Fruit fly (Drosophila melanogaster): ENCODE results near the gene srw.

srw gene

DNA sequence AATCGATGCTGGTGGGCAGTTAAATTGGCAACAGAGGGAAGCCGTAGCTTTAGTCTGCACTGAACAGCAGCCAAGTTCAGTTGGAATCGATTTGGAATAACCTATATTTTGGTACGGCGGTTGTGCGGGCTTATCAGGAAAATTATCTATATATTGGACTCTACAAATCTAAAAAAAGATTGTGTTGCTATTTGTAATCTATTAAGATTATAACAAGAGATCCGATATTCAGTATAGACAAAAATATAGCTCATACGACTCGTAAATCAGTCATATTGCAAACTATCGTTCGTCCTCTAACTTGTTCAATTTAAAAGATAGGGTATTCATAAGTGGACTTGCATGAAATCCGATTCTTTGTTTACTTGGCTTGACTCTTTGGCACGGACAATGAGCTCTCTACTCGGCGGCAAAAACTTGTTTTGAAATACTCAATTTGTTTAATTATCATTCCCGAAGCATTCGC lies 5.3 kb upstream of the srw start, which contains the start of gene Hexo1:
Gene Hexo1, plus strand, starts transcription at position 51 of the 466 bp plus-strand sequence.
- TF ChIP-seq CG17801 (GFP tag; optimal IDR thresholded peaks at IDR 0.05; ENCODE audit: partially characterized antibody): peak; percentile 16

DNA sequence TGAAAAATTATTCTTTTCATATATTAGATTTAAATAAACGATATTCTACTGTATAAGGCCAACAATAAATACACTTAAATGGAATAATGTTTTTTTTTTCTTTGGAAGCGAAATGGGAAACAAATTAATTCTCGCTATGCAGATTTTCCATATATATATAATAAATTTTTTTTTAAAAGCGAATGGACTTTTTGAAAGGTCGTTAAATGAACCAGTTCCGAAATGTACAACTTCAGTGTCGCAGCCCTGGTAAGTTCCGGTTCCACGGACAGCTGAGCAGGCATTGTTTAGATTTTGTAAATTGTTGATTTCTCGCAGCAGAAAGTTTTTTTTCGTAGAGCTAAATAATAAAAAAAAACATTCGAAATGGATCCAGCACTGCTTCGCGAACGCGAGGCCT lies 3.5 kb upstream of the srw start, which contains the start of gene TfIIEbeta:
Gene TfIIEbeta, plus strand, starts transcription at position 255 of the 400 bp plus-strand sequence.
- TF ChIP-seq CG17801 (GFP tag; optimal IDR thresholded peaks at IDR 0.05; ENCODE audit: partially characterized antibody): no peak

DNA sequence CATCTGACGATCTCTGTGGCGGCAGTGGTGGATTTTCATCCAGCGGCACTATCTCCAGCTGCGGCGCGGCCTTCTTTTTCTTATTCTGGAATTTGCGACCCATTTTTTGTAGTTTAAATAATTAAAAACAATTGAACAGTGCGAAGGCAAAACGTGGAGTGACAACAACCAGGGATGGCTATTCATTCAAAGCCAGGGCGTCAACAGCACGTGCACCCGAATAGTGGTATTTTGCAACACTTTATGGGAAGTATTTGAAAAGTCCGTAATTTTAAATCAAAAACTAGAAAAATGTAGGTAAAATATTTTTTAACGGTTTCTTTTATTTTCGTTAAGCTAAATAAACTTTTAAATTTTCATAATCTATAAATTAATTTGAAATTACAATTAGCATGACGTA lies 651 bp downstream of the srw start, which contains the start of gene CG11583:
Gene CG11583, minus strand, starts transcription at position 191 of the 400 bp plus-strand sequence.
- TF ChIP-seq CG17801 (GFP tag; optimal IDR thresholded peaks at IDR 0.05; ENCODE audit: partially characterized antibody): peak; percentile 60

DNA sequence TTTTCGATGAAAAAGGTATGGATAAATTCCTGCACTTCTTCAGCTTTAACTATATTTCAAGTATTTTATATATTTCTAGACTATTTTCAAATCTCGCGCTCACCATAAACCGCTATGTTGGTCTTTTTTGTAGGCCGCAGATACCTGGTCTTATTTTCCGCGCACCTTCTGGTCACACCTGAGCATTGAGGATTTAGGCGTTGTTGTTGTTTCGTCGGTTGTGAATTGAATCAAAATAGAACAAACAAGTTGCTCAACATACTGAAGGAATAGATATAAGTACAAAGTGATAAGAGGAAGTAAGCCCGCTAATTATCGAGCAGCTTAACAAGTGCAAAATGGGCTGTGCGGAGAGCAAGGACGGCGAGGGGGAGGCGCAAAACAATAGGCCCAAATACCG lies 5.5 kb downstream of the srw start, which contains the start of gene Ctl1:
Gene Ctl1, plus strand, starts transcription at position 167 of the 400 bp plus-strand sequence.
- TF ChIP-seq CG17801 (GFP tag; optimal IDR thresholded peaks at IDR 0.05; ENCODE audit: partially characterized antibody): no peak

DNA sequence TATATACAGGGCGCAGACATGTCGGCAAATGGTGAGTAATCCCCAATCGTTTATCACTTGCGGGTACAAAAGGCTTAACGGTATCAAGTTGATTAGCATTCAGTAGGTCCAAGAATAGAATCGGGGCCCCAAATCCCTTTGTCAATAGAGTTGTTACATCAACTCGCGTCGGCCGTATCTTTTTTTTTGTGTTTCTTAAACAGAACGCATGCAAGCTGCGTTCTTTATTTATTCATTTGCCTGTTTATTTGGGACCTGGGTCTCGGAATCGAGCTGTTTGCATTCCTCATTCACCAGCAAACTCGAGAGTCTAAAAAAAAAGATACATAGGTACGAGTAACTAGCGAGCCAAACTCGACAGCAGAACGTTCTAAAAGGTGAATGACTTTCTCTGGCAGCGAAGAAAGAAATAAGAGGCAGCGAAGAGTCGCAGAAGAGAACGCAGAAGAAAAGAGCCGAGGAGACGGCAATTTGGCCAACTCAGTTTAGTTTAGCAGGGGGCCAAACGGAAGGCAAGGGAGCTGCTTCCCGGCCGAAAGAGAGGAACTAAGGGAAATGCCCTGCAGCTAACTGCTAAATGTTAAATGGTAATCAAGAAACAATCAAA lies 11.0 kb downstream of the srw start:
- no peak for TF ChIP-seq CG17801 (GFP tag; optimal IDR thresholded peaks at IDR 0.05; ENCODE audit: partially characterized antibody)

DNA sequence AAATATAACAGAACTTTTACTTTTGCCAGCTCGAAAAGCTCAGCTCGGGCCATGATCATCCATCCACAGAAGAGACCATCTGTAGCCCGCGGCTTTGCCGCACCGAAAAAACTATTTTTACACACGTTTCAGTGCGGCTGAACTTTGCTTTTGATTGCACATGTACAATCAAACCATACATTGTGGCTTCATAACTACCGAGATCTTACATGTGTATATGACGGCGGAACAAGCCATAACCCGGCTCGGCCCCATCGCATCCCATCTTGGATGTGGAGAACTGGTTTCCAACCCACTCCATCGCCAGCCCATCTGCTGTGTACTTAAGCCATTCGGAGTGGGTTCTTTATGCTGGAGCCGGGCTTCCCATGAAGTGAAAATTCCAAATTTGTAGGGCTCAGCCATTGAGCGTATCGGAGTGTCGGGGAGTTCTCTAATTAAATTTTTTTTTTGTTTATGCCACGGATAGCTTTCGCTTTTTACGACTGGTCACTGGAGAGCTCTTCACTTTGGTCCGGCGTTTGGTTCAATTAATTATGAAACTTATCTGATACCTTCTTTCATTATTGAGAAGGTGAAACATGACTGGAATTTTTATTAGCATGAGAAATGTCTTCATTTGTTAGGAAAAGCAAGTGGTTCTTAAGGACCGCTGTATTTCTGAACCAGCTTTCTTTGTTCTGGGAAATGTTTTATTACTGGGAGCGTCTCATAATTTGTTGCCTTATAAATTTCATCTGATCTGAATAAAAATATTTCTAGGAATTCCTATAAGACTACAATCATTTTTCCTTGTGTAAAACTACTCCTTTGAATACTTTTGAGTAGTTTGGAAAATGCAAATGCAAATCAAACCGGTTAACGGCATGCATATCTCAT lies 12.1 kb downstream of the srw start:
- TF ChIP-seq CG17801 (GFP tag; optimal IDR thresholded peaks at IDR 0.05; ENCODE audit: partially characterized antibody): no peak

DNA sequence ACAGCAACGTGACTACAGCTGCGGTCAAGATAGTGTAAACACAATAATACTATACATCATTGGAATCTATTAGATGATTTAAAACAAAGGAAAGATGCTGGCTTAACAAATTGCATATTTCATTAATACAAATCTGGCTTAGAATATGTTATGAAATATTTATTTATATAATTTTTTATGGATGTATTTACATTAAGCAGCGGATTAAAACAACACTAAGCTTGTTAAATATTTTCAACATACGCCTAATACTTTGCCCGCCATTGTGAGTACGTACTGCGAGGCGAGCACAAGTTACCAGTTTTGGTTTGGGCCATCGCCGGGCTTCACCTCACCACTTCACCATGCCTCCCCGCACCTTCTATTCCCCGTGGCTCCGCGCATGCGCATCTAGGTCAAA lies 13.4 kb downstream of the srw start:
- no peak for TF ChIP-seq CG17801 (GFP tag; optimal IDR thresholded peaks at IDR 0.05; ENCODE audit: partially characterized antibody)

DNA sequence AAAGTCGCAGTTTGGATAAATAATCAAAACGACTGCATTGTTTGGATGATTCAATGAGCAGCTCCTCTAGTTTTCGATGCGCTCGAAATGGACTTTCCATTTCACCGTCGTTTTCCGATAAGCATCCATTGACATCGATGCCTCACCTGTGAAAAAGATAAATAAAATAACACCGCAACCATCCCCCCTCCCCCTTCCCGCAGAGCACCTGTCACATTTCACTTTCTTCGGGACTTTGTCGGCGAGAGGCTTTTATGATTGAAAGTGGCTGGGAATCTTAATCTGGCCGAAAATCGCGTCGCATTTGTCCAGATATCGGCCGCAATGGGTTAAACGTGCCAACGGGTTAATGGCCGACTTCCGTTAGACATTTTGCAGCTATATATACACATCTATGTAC lies 14.1 kb downstream of the srw start:
- TF ChIP-seq CG17801 (GFP tag; optimal IDR thresholded peaks at IDR 0.05; ENCODE audit: partially characterized antibody): no peak

DNA sequence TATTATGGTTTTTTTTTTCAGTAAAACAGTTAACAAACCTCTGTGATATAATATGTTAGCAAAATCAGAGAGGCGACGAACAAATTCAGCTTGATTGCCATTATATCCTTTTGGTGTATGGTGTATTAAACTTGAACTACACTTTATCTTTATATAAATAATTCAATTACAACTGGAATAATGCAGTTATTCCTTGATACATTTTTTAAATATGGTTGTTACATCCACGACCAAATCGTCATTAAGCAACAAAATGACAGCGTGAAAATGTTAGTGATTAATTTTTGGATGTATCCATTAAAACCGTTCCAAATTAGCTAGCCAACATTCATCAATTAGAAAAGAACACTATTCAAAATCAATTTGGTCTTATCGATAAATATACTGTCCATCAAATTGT lies 15.9 kb downstream of the srw start, which contains the start of gene CG33764:
Gene CG33764, minus strand, starts transcription at position 101 of the 400 bp plus-strand sequence.
- TF ChIP-seq CG17801 (GFP tag; optimal IDR thresholded peaks at IDR 0.05; ENCODE audit: partially characterized antibody): no peak

DNA sequence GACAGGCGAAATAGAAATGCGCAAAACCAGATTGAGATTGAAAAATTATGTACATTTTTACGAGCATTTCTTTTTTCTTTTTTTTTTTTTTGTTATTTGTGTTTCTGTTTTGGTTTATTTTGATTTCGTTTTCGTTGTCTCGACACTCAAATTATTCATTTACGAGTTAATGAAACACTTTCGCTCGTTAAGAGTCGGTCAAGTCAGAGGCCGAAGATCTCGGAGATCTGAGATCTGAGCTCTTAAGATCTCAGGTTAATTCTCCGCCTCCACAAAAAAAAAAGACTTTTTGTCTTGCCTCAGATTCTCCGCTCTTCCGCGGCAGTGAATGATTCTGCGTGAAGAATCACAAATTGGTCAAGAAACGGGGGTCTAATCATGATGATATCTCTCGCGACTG lies 17.4 kb downstream of the srw start:
- TF ChIP-seq CG17801 (GFP tag; optimal IDR thresholded peaks at IDR 0.05; ENCODE audit: partially characterized antibody): no peak

DNA sequence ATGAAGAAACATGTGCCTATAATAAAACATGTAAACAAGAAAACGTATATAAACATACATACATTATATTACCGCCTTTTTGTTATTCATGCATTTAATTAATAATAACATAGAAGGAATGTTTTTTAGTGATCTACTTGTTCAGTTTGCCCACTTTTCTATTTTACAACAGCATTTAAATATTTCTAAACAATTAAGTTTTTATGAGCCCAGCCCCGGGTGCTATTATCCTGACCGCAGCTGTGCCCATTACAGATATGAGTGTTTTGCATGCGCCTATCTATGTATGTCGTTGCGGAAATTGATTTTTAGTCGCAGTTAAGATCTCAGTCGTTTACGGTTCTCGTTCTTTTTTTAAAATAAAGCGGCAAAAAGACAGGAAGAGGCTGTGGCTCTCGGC lies 18.3 kb downstream of the srw start:
- TF ChIP-seq CG17801 (GFP tag; optimal IDR thresholded peaks at IDR 0.05; ENCODE audit: partially characterized antibody): no peak

DNA sequence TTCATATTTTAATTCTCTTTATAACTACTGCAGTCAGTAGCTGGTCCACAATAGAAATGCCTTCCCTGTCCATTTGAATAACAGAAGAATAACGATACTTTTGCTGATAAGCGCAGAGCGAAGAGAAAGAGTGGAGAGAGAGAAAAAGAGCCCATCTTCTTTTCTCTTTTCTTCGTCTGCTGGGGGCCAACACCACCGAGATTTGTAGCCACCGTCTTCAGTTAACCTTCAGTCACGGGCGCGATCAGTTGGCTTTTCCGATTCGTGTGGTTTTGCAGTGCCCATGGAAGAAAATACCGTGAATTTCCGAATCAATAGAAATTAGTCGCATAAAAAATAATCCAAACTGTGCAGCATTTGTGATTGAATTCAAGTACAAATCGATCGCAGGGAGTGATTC lies 19.8 kb downstream of the srw start, which contains the start of gene CG1273:
Gene CG1273, plus strand, starts transcription at position 218 of the 400 bp plus-strand sequence.
- TF ChIP-seq CG17801 (GFP tag; optimal IDR thresholded peaks at IDR 0.05; ENCODE audit: partially characterized antibody): no peak

DNA sequence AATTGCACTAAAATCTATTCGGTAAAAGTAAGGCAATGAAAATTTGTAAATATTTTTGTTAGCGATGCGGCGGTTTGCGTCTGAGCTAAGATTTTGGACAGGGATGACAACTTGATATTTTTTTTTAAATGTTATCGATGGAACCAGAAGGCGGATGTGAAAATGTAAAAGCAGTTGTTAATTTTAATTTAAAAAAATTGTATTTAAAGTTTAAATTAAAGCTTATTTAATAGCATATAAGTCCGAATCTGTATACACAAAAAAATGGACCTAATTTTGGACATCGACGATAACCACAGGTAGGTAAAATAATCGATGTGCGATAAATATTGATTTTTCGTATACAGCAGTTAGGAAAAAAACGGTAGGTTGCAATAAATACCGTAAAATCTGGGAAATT lies 20.9 kb downstream of the srw start, which contains the start of the genes CG11586 and VhaM9.7-a:
Gene CG11586, minus strand, starts transcription at position 87 of the 400 bp plus-strand sequence.
Gene VhaM9.7-a, plus strand, starts transcription at position 322 of the 400 bp plus-strand sequence.
- peak; percentile 15 for TF ChIP-seq CG17801 (GFP tag; optimal IDR thresholded peaks at IDR 0.05; ENCODE audit: partially characterized antibody)

DNA sequence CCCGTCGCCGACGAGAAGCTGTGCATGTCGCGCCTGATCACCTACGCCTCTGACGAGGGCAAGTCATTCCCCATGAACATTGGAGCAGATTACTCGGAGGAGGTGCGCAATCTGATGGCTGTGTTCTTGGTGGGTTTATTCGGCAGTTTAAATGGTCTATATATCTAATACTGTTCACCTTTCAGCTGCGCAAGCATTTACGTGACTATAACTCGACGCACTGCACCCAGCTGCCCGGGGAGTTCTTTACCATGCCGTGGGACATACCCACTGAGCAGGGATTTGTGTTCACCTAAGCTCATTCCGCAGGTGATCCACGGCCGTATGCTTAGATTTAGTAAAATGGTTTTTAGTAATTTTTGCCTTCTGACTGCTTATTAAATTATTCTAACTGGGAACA lies 22.1 kb downstream of the srw start:
- TF ChIP-seq CG17801 (GFP tag; optimal IDR thresholded peaks at IDR 0.05; ENCODE audit: partially characterized antibody): no peak

DNA sequence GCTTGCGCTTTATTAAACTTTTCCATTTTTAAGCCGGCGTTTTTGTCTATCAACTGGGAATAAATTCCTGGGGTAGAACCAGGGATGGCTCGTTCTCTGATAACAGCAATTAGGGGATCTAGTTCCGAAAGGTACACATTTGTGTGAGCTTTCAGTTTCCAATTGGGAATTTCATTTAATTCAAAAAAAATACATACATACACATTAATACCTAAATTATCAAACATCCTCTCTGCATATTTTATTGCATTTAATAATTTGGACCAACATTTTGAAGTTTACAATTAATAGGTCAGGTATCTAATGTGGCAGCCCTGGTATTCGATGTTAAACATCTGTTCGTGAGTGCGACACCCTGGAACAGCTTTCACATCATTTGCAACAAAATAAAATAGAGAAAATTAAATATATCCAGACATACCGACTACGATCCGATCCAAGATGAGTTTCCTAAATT lies 24.1 kb downstream of the srw start, which contains the start of the genes CG15011 and CG1309:
Gene CG15011, minus strand, starts transcription at position 51 of the 457 bp plus-strand sequence.
Gene CG1309, plus strand, starts transcription at position 329 of the 457 bp plus-strand sequence.
- peak; percentile 83 for TF ChIP-seq CG17801 (GFP tag; optimal IDR thresholded peaks at IDR 0.05; ENCODE audit: partially characterized antibody)

All from ovary, adult (tissue).